ENCODE assay signal across 4 fruit fly cellular contexts in the genomic region with DNA sequence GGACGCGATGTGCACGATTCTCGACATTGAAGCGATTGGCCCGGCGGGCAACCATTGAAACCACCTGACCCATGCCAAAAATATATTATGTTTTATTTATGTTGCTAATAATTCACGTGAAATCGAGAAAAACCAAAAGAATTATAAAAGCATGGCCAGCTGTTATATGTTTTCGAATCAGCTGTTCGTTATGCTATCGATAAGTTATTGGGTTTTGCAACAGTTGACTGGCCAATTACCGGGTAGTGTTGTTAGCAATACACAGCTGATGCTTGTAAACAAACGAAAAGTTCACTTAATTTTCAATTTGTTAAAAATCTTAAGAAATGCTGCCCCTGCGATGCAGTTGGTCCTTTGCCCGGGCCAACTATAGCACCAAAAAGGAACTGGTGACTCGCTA.
TF ChIP-seq lines count a peak whose summit lies in the region.

CG11722 (minus strand) TSS at position 200 of the 400 bp plus-strand sequence.
mtTFB2 (plus strand) TSS at position 232 of the 400 bp plus-strand sequence.

- TF ChIP-seq CTCF in whole organism, embryonic (GFP tag; optimal IDR thresholded peaks at IDR 0.05; lab: Kevin White, UChicago): no peak

TF ChIP-seq in whole organism, adult, 20 proteins besides CTCF, POLR2A, EP300 and RAD21:
- TF ChIP-seq Mnt (GFP tag; optimal IDR thresholded peaks at IDR 0.05; lab: Kevin White, UChicago) (peak; percentile 2), pad (GFP tag; optimal IDR thresholded peaks at IDR 0.05; lab: Kevin White, UChicago) (peak; percentile 21), CG7101 (tag; optimal IDR thresholded peaks at IDR 0.05; lab: Kevin White, UChicago) (peak; percentile 29), cic (GFP tag; optimal IDR thresholded peaks at IDR 0.05; lab: Kevin White, UChicago) (peak; percentile 9), bab1 (GFP tag; optimal IDR thresholded peaks at IDR 0.05; lab: Kevin White, UChicago) (peak; percentile 68), CG7045 (GFP tag; optimal IDR thresholded peaks at IDR 0.05; lab: Kevin White, UChicago) (no peak), Hr96 (GFP tag; optimal IDR thresholded peaks at IDR 0.05; lab: Kevin White, UChicago) (no peak), CG5204 (GFP tag; optimal IDR thresholded peaks at IDR 0.05; lab: Kevin White, UChicago) (no peak), kay (GFP tag; lab: Kevin White, UChicago; ENCODE audit: borderline replicate concordance) (no peak), tj (GFP tag; optimal IDR thresholded peaks at IDR 0.05; lab: Kevin White, UChicago) (no peak), CG1620 (GFP tag; optimal IDR thresholded peaks at IDR 0.05; lab: Kevin White, UChicago) (no peak), CG14711 (tag; optimal IDR thresholded peaks at IDR 0.05; lab: Kevin White, UChicago) (peak; percentile 9), CG33017 (tag; optimal IDR thresholded peaks at IDR 0.05; lab: Kevin White, UChicago) (peak; percentile 34), CG12768 (GFP tag; optimal IDR thresholded peaks at IDR 0.05; lab: Kevin White, UChicago) (peak; percentile 39), CG11617 (GFP tag; optimal IDR thresholded peaks at IDR 0.05; lab: Kevin White, UChicago) (peak; percentile 36), toe (GFP tag; optimal IDR thresholded peaks at IDR 0.05; lab: Kevin White, UChicago) (no peak), ovo (GFP tag; optimal IDR thresholded peaks at IDR 0.05; lab: Kevin White, UChicago) (no peak), Crg-1 (GFP tag; optimal IDR thresholded peaks at IDR 0.05; lab: Kevin White, UChicago) (no peak), Clk (GFP tag; optimal IDR thresholded peaks at IDR 0.05; lab: Kevin White, UChicago) (no peak), cnc (optimal IDR thresholded peaks at IDR 0.05; lab: Kevin White, UChicago) (no peak)

TF ChIP-seq in whole organism, embryonic, 481 proteins besides CTCF, POLR2A, EP300 and RAD21 (continues in another document):
- no peak for TF ChIP-seq CG7987 (GFP tag; optimal IDR thresholded peaks at IDR 0.05; lab: Kevin White, UChicago)
- TF ChIP-seq hb (GFP tag; IDR thresholded peaks at IDR 0.05; lab: Robert Waterston, UW; ENCODE audit: partially characterized antibody): 0 out of 3 replicates have a peak, but pooled peaks have one; percentile 13
- no peak for TF ChIP-seq NC2α (GFP tag; optimal IDR thresholded peaks at IDR 0.05; lab: Kevin White, UChicago)
- no peak for TF ChIP-seq mirr (GFP tag; optimal IDR thresholded peaks at IDR 0.05; lab: Kevin White, UChicago)
- no peak for TF ChIP-seq HLH54F (GFP tag; optimal IDR thresholded peaks at IDR 0.05; lab: Kevin White, UChicago)
- peak; percentile 63 for TF ChIP-seq exex (tag; optimal IDR thresholded peaks at IDR 0.05; lab: Kevin White, UChicago)
- no peak for TF ChIP-seq CG14965 (GFP tag; optimal IDR thresholded peaks at IDR 0.05; lab: Kevin White, UChicago; ENCODE audit: borderline replicate concordance)
- no peak for TF ChIP-seq usp (GFP tag; optimal IDR thresholded peaks at IDR 0.05; lab: Kevin White, UChicago)
- TF ChIP-seq Pdp1 (GFP tag; optimal IDR thresholded peaks at IDR 0.05; lab: Kevin White, UChicago): peak in 1 of 2 experiments; percentile 84
- peak; percentile 91 for TF ChIP-seq CG10267 (tag; optimal IDR thresholded peaks at IDR 0.05; lab: Kevin White, UChicago)
- TF ChIP-seq jumu (GFP tag; optimal IDR thresholded peaks at IDR 0.05; lab: Kevin White, UChicago): no peak
- no peak for TF ChIP-seq zfh2 (GFP tag; optimal IDR thresholded peaks at IDR 0.05; lab: Kevin White, UChicago)
- TF ChIP-seq Hsf (GFP tag; optimal IDR thresholded peaks at IDR 0.05; lab: Kevin White, UChicago): no peak
- no peak for TF ChIP-seq Nf-YA (GFP tag; IDR thresholded peaks at IDR 0.05; lab: Robert Waterston, UW)
- TF ChIP-seq Oli (tag; optimal IDR thresholded peaks at IDR 0.05; lab: Kevin White, UChicago): no peak
- TF ChIP-seq CG1832 (GFP tag; optimal IDR thresholded peaks at IDR 0.05; lab: Kevin White, UChicago): no peak
- no peak for TF ChIP-seq gsb (GFP tag; IDR thresholded peaks at IDR 0.05; lab: Robert Waterston, UW)
- TF ChIP-seq CG18599 (GFP tag; optimal IDR thresholded peaks at IDR 0.05; lab: Kevin White, UChicago): no peak
- no peak for TF ChIP-seq CG12659 (GFP tag; optimal IDR thresholded peaks at IDR 0.05; lab: Kevin White, UChicago)
- TF ChIP-seq BtbVII (GFP tag; optimal IDR thresholded peaks at IDR 0.05; lab: Kevin White, UChicago): no peak
- TF ChIP-seq fd102C (GFP tag; optimal IDR thresholded peaks at IDR 0.05; lab: Kevin White, UChicago): no peak
- TF ChIP-seq sna (GFP tag; IDR thresholded peaks at IDR 0.05; lab: Robert Waterston, UW; ENCODE audit: partially characterized antibody): peak; percentile 45; the same call in 1 of the 2 replicates

TF ChIP-seq in whole organism, prepupa, 60 proteins besides CTCF, POLR2A, EP300 and RAD21:
- TF ChIP-seq Ets96B (tag; optimal IDR thresholded peaks at IDR 0.05; lab: Kevin White, UChicago) (no peak), Blimp-1 (GFP tag; optimal IDR thresholded peaks at IDR 0.05; lab: Kevin White, UChicago) (no peak), CG8319 (GFP tag; optimal IDR thresholded peaks at IDR 0.05; lab: Kevin White, UChicago) (no peak), esn (GFP tag; optimal IDR thresholded peaks at IDR 0.05; lab: Kevin White, UChicago) (peak; percentile 6), dsx (GFP tag; optimal IDR thresholded peaks at IDR 0.05; lab: Kevin White, UChicago; ENCODE audit: poor library complexity, severe bottlenecking) (peak; percentile 1), Eip78C (GFP tag; lab: Kevin White, UChicago) (peak; percentile 48), CG11294 (GFP tag; IDR thresholded peaks at IDR 0.05; lab: Robert Waterston, UW) (no peak), topi (GFP tag; optimal IDR thresholded peaks at IDR 0.05; lab: Kevin White, UChicago) (peak; percentile 33), CG6276 (GFP tag; optimal IDR thresholded peaks at IDR 0.05; lab: Kevin White, UChicago) (no peak), fkh (GFP tag; optimal IDR thresholded peaks at IDR 0.05; lab: Kevin White, UChicago) (peak; percentile 52), vri (GFP tag; optimal IDR thresholded peaks at IDR 0.05; lab: Kevin White, UChicago) (peak; percentile 42), CG6792 (GFP tag; optimal IDR thresholded peaks at IDR 0.05; lab: Kevin White, UChicago) (no peak), dac (GFP tag; optimal IDR thresholded peaks at IDR 0.05; lab: Kevin White, UChicago) (no peak), Sox15 (GFP tag; optimal IDR thresholded peaks at IDR 0.05; lab: Kevin White, UChicago) (no peak), CG9139 (GFP tag; optimal IDR thresholded peaks at IDR 0.05; lab: Kevin White, UChicago) (no peak), Hr38 (GFP tag; optimal IDR thresholded peaks at IDR 0.05; lab: Kevin White, UChicago) (no peak), Ets21C (GFP tag; optimal IDR thresholded peaks at IDR 0.05; lab: Kevin White, UChicago) (no peak), svp (GFP tag; lab: Kevin White, UChicago) (no peak), Sox102F (GFP tag; optimal IDR thresholded peaks at IDR 0.05; lab: Kevin White, UChicago) (no peak), CG15336 (GFP tag; IDR thresholded peaks at IDR 0.05; lab: Robert Waterston, UW) (no peak)

TF ChIP-seq in whole organism, wandering third instar larva, 38 proteins besides CTCF, POLR2A, EP300 and RAD21:
- TF ChIP-seq foxo (GFP tag; optimal IDR thresholded peaks at IDR 0.05; lab: Kevin White, UChicago): no peak
- no peak for TF ChIP-seq lola (GFP tag; optimal IDR thresholded peaks at IDR 0.05; lab: Kevin White, UChicago)
- TF ChIP-seq Dfd (GFP tag; optimal IDR thresholded peaks at IDR 0.05; lab: Kevin White, UChicago): no peak
- no peak for TF ChIP-seq Myc (optimal IDR thresholded peaks at IDR 0.05; lab: Kevin White, UChicago)
- TF ChIP-seq N (GFP tag; optimal IDR thresholded peaks at IDR 0.05; lab: Kevin White, UChicago): no peak
- no peak for TF ChIP-seq HLH106 (tag; optimal IDR thresholded peaks at IDR 0.05; lab: Kevin White, UChicago)
- TF ChIP-seq usp (GFP tag; optimal IDR thresholded peaks at IDR 0.05; lab: Kevin White, UChicago): no peak
- TF ChIP-seq Abd-B (GFP tag; optimal IDR thresholded peaks at IDR 0.05; lab: Kevin White, UChicago): no peak
- TF ChIP-seq sage (GFP tag; optimal IDR thresholded peaks at IDR 0.05; lab: Kevin White, UChicago): no peak
- no peak for TF ChIP-seq dmrt93B (GFP tag; optimal IDR thresholded peaks at IDR 0.05; lab: Kevin White, UChicago)
- no peak for TF ChIP-seq fru (GFP tag; optimal IDR thresholded peaks at IDR 0.05; lab: Kevin White, UChicago)
- TF ChIP-seq woc (GFP tag; optimal IDR thresholded peaks at IDR 0.05; lab: Kevin White, UChicago): no peak
- no peak for TF ChIP-seq psq (GFP tag; optimal IDR thresholded peaks at IDR 0.05; lab: Kevin White, UChicago)
- TF ChIP-seq ey (GFP tag; optimal IDR thresholded peaks at IDR 0.05; lab: Kevin White, UChicago): no peak
- TF ChIP-seq tai (GFP tag; optimal IDR thresholded peaks at IDR 0.05; lab: Kevin White, UChicago): no peak
- TF ChIP-seq Vsx2 (GFP tag; optimal IDR thresholded peaks at IDR 0.05; lab: Kevin White, UChicago; ENCODE audit: partially characterized antibody): peak; percentile 91
- no peak for TF ChIP-seq Rel (GFP tag; optimal IDR thresholded peaks at IDR 0.05; lab: Kevin White, UChicago)
- TF ChIP-seq Rel (tag; optimal IDR thresholded peaks at IDR 0.05; lab: Kevin White, UChicago): peak; percentile 5
- TF ChIP-seq Hnf4 (GFP tag; optimal IDR thresholded peaks at IDR 0.05; lab: Kevin White, UChicago): peak; percentile 50
